Fruit fly (Drosophila melanogaster): ENCODE measurements around the gene vri.

Gene vri

dm6 chr2L:5297289-5297960, 8.7 kb downstream of the vri start (continued):
- TF ChIP-seq Lhr (GFP tag; optimal IDR thresholded peaks at IDR 0.05) (peak; percentile 3), shn (GFP tag; optimal IDR thresholded peaks at IDR 0.05) (no peak), dysf (GFP tag; IDR thresholded peaks at IDR 0.05) (peak; percentile 24; the same call in 1 of the 3 replicates), Dip2 (GFP tag; IDR thresholded peaks at IDR 0.05) (no peak), Mad (GFP tag; optimal IDR thresholded peaks at IDR 0.05) (no peak), sisA (GFP tag; IDR thresholded peaks at IDR 0.05) (peak; percentile 36; the same call in 1 of the 2 replicates), Opbp (GFP tag; IDR thresholded peaks at IDR 0.05; ENCODE audit: partially characterized antibody) (no peak), her (GFP tag; optimal IDR thresholded peaks at IDR 0.05) (no peak), Max (GFP tag; optimal IDR thresholded peaks at IDR 0.05) (no peak), CG9437 (GFP tag; optimal IDR thresholded peaks at IDR 0.05) (peak; percentile 29), CG13424 (tag; optimal IDR thresholded peaks at IDR 0.05) (peak; percentile 68), luna (GFP tag; optimal IDR thresholded peaks at IDR 0.05) (no peak), danr (GFP tag; IDR thresholded peaks at IDR 0.05) (no peak), CG9215 (GFP tag; IDR thresholded peaks at IDR 0.05) (no peak), CrebB (tag; optimal IDR thresholded peaks at IDR 0.05) (no peak), CG5180 (GFP tag; optimal IDR thresholded peaks at IDR 0.05) (no peak), Dbx (GFP tag; IDR thresholded peaks at IDR 0.05) (no peak), NK7.1 (GFP tag; optimal IDR thresholded peaks at IDR 0.05) (no peak), Ravus (GFP tag; IDR thresholded peaks at IDR 0.05) (no peak), ap (GFP tag; IDR thresholded peaks at IDR 0.05) (peak; percentile 44; the same call in 1 of the 2 replicates), PHDP (tag; optimal IDR thresholded peaks at IDR 0.05) (peak; percentile 59), CG4404 (GFP tag; IDR thresholded peaks at IDR 0.05) (0 out of 2 replicates have a peak, but pooled peaks have one; percentile 10), Elba2 (GFP tag; optimal IDR thresholded peaks at IDR 0.05) (no peak), CG6765 (GFP tag; optimal IDR thresholded peaks at IDR 0.05) (no peak), CG1792 (GFP tag; optimal IDR thresholded peaks at IDR 0.05) (no peak), ash1 (GFP tag; optimal IDR thresholded peaks at IDR 0.05) (no peak), ato (GFP tag; IDR thresholded peaks at IDR 0.05; ENCODE audit: partially characterized antibody) (no peak), Gug (GFP tag; IDR thresholded peaks at IDR 0.05) (no peak), dan (GFP tag; IDR thresholded peaks at IDR 0.05) (no peak), Fer2 (tag; optimal IDR thresholded peaks at IDR 0.05) (no peak), CG6683 (GFP tag; optimal IDR thresholded peaks at IDR 0.05) (no peak), Hr51 (GFP tag; optimal IDR thresholded peaks at IDR 0.05) (peak in 1 of 2 experiments; percentile 19), CG3065 (GFP tag; optimal IDR thresholded peaks at IDR 0.05) (no peak), Sin3A (optimal IDR thresholded peaks at IDR 0.05) (no peak), CG6272 (GFP tag; IDR thresholded peaks at IDR 0.05) (no peak), sens (GFP tag) (peak; percentile 91), Jarid2 (GFP tag; optimal IDR thresholded peaks at IDR 0.05) (no peak), CG33557 (GFP tag; optimal IDR thresholded peaks at IDR 0.05) (no peak), Deaf1 (tag; optimal IDR thresholded peaks at IDR 0.05) (no peak), CG11723 (GFP tag; optimal IDR thresholded peaks at IDR 0.05) (no peak), Atf3 (GFP tag; optimal IDR thresholded peaks at IDR 0.05) (peak; percentile 11), CG8290 (GFP tag; optimal IDR thresholded peaks at IDR 0.05) (no peak), CG8290 (tag; optimal IDR thresholded peaks at IDR 0.05) (no peak), CG6854 (GFP tag; optimal IDR thresholded peaks at IDR 0.05) (no peak), ssp (GFP tag; IDR thresholded peaks at IDR 0.05) (peak; percentile 61), lola (GFP tag; optimal IDR thresholded peaks at IDR 0.05) (peak in 1 of 3 experiments; percentile 69), Abd-B (GFP tag; optimal IDR thresholded peaks at IDR 0.05) (peak; percentile 37), ase (GFP tag; IDR thresholded peaks at IDR 0.05) (0 out of 3 replicates have a peak, but pooled peaks have one; percentile 6), CG9609 (GFP tag; optimal IDR thresholded peaks at IDR 0.05) (no peak), Adf1 (GFP tag; IDR thresholded peaks at IDR 0.05) (no peak), Kr (GFP tag; optimal IDR thresholded peaks at IDR 0.05) (no peak)

Data from whole organism, embryonic.